Worm (Caenorhabditis elegans): ENCODE measurements around the gene stip-1.
"Not testable (repeated sequence)": the region's sequence is repeated elsewhere in the genome, so short reads cannot be mapped to it uniquely, and the experiment has no call there.

Gene stip-1

DNA sequence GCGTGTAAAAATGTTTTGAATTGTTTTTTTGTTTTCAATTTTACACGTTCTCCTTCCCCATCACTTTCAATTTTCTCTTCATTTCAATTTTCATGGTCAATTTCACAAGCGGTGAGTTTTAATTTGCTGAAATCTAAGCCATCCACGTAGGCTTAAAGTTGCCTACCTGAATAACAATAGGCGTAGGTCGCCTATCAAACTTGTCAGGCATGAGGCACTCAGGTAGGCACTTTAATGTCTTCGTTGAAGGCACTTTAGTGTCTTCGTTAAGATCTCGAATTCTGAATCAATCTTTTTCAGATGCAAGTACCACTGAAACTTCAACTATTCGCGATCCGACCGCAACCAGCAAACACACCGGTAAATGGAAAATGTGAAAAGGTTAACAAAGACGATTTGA lies 40.5 kb downstream of the stip-1 start, which contains the start of gene ZK970.8:
Gene ZK970.8 (plus strand): TSS at position 301 of the 400 bp plus-strand sequence.
- TF ChIP-seq lir-3 (tag; optimal IDR thresholded peaks at IDR 0.05), result no peak
- TF ChIP-seq jun-1 (tag; optimal IDR thresholded peaks at IDR 0.05), result no peak
- TF ChIP-seq ces-1 (GFP tag; optimal IDR thresholded peaks at IDR 0.05), result no peak
- no peak for TF ChIP-seq ztf-11 (tag; optimal IDR thresholded peaks at IDR 0.05)
- TF ChIP-seq pqm-1 (tag; optimal IDR thresholded peaks at IDR 0.05), result no peak
- no peak for TF ChIP-seq nhr-11 (tag; optimal IDR thresholded peaks at IDR 0.05)
- TF ChIP-seq aha-1 (tag), result no peak
- TF ChIP-seq fos-1 (tag; optimal IDR thresholded peaks at IDR 0.05), result no peak
- no peak for TF ChIP-seq php-3 (GFP tag; IDR thresholded peaks at IDR 0.05)
- TF ChIP-seq aly-2 (tag; optimal IDR thresholded peaks at IDR 0.05), result no peak

ce11 chrII:10308726-10309125 lies 41.1 kb downstream of the stip-1 start, which contains the start of gene gcy-4:
TSS of gene gcy-4 (minus strand) at chrII:10308826.
- no peak for TF ChIP-seq Y48G9A.11 (GFP tag; IDR thresholded peaks at IDR 0.05)
- no peak for TF ChIP-seq unc-130 (GFP tag; optimal IDR thresholded peaks at IDR 0.05)
- no peak for TF ChIP-seq nhr-42 (GFP tag; IDR thresholded peaks at IDR 0.05)
- no peak for TF ChIP-seq nhr-76 (tag; optimal IDR thresholded peaks at IDR 0.05)
- TF ChIP-seq ztf-7 (tag; optimal IDR thresholded peaks at IDR 0.05), result no peak
- no peak for TF ChIP-seq F37D6.2 (tag; optimal IDR thresholded peaks at IDR 0.05)
- TF ChIP-seq F26F4.8 (GFP tag; conservative IDR thresholded peaks at IDR 0.05), result no peak
- no peak for TF ChIP-seq php-3 (GFP tag; IDR thresholded peaks at IDR 0.05)
- no peak for TF ChIP-seq ces-1 (GFP tag; optimal IDR thresholded peaks at IDR 0.05)
- TF ChIP-seq hif-1 (tag; optimal IDR thresholded peaks at IDR 0.05), result no peak
- no peak for TF ChIP-seq R02D3.7 (tag; optimal IDR thresholded peaks at IDR 0.05)
- no peak for TF ChIP-seq dmd-8 (GFP tag; IDR thresholded peaks at IDR 0.05)
- TF ChIP-seq mdt-29 (GFP tag; IDR thresholded peaks at IDR 0.05), result no peak
- TF ChIP-seq ceh-32 (tag; optimal IDR thresholded peaks at IDR 0.05; ENCODE audit: poor library complexity), result no peak
- TF ChIP-seq dpl-1 (GFP tag; optimal IDR thresholded peaks at IDR 0.05), result no peak

- TF ChIP-seq madf-5 (GFP tag; IDR thresholded peaks at IDR 0.05) (0 out of 4 replicates have a peak, but pooled peaks of 1 of the 2 experiments have one; percentile 40), madf-9 (GFP tag; conservative IDR thresholded peaks at IDR 0.05) (peak; percentile 51), arid-1 (GFP tag; conservative IDR thresholded peaks at IDR 0.05) (peak; percentile 73), mes-2 (tag; optimal IDR thresholded peaks at IDR 0.05; ENCODE audit: poor library complexity, severe bottlenecking) (peak; percentile 46), egl-43 (GFP tag; IDR thresholded peaks at IDR 0.05) (peak; percentile 88), php-3 (GFP tag; IDR thresholded peaks at IDR 0.05) (0 out of 2 replicates have a peak, but pooled peaks have one; percentile 40), lin-1 (GFP tag; IDR thresholded peaks at IDR 0.05) (0 out of 2 replicates have a peak, but pooled peaks have one; percentile 8), aha-1 (tag) (peak; percentile 51), ctbp-1 (GFP tag; IDR thresholded peaks at IDR 0.05) (0 out of 2 replicates have a peak, but pooled peaks have one; percentile 28), saeg-2 (GFP tag; IDR thresholded peaks at IDR 0.05) (peak; percentile 18; the same call in 1 of the 2 replicates), lim-7 (GFP tag; IDR thresholded peaks at IDR 0.05) (peak; percentile 70; the same call in 1 of the 2 replicates), hmg-1.1 (GFP tag; IDR thresholded peaks at IDR 0.05) (peak; percentile 24; the same call in 1 of the 2 replicates), F26F4.8 (GFP tag; conservative IDR thresholded peaks at IDR 0.05) (peak; percentile 64; the same call in 1 of the 2 replicates), vab-7 (GFP tag; IDR thresholded peaks at IDR 0.05) (peak; percentile 59; the same call in 1 of the 2 replicates), T26A8.4 (GFP tag; IDR thresholded peaks at IDR 0.05) (peak; percentile 79), Y48G9A.11 (GFP tag; IDR thresholded peaks at IDR 0.05) (0 out of 2 replicates have a peak, but pooled peaks have one; percentile 22), daf-16 (GFP tag; optimal IDR thresholded peaks at IDR 0.05) (peak in 1 of 2 experiments; percentile 26), tra-1 (GFP tag; IDR thresholded peaks at IDR 0.05) (0 out of 2 replicates have a peak, but pooled peaks have one; percentile 9)
- TF ChIP-seq daf-16 (tag; optimal IDR thresholded peaks at IDR 0.05), result not testable (repeated sequence)
Measured at ce11 chrII:10304736-10305135, 45.1 kb downstream of the stip-1 start.

Data from whole organism, L4 larva.